Worm (Caenorhabditis elegans): Measurements from ENCODE around the gene nhr-59.

Gene nhr-59

DNA sequence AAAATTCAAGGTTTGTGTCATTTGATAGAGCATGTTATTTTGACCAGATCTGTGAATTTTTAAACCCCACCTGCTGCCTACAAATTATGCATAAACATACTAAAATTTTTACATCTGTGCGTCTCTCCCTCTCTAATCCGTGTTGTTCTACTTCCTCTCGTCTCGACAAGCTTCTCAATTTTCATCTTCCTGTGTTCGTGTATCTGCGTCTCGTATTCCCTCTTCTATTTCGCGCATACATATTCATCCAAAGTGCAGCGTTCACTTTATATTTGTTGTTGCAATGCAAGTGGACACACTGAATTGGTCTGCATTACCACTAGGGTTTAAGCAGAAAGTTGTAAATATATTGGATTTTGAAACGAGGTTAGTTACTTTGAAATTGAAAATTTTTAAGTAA lies 478 bp upstream of the nhr-59 start, which contains the start of gene fbxa-137:
fbxa-137 (plus strand) TSS at position 274 of the 400 bp plus-strand sequence.
- TF ChIP-seq unc-62 (GFP tag; optimal IDR thresholded peaks at IDR 0.05 in 1 of 2), result peak in 1 of 2 experiments; percentile 69
- TF ChIP-seq unc-62 (tag; optimal IDR thresholded peaks at IDR 0.05), result no peak
- no peak for TF ChIP-seq nhr-237 (tag; optimal IDR thresholded peaks at IDR 0.05)
- TF ChIP-seq Y105C5A.15 (GFP tag; IDR thresholded peaks at IDR 0.05), result no peak
- no peak for TF ChIP-seq vab-7 (GFP tag; IDR thresholded peaks at IDR 0.05)
- no peak for TF ChIP-seq lim-7 (GFP tag; IDR thresholded peaks at IDR 0.05)
- TF ChIP-seq mdt-29 (GFP tag; IDR thresholded peaks at IDR 0.05), result no peak

ce11 chrV:2277260-2277659 lies 805 bp downstream of the nhr-59 start:
- TF ChIP-seq Y48G9A.11 (GFP tag; IDR thresholded peaks at IDR 0.05), result 0 out of 2 replicates have a peak, but pooled peaks have one; percentile 43
- peak; percentile 3 for TF ChIP-seq dve-1 (tag; optimal IDR thresholded peaks at IDR 0.05; ENCODE audit: insufficient read depth)
- no peak for TF ChIP-seq skn-1 (tag; optimal IDR thresholded peaks at IDR 0.05)
- TF ChIP-seq snpc-4 (tag; optimal IDR thresholded peaks at IDR 0.05), result no peak
- no peak for TF ChIP-seq spr-1 (tag; optimal IDR thresholded peaks at IDR 0.05)
- peak; percentile 34 for TF ChIP-seq hlh-30 (tag; optimal IDR thresholded peaks at IDR 0.05; ENCODE audit: insufficient read depth)
- no peak for TF ChIP-seq egl-43 (GFP tag; IDR thresholded peaks at IDR 0.05)
- peak; percentile 26 for TF ChIP-seq lin-13 (GFP tag; optimal IDR thresholded peaks at IDR 0.05)
- TF ChIP-seq ceh-28 (tag; optimal IDR thresholded peaks at IDR 0.05), result no peak

ce11 chrV:2274253-2274892 lies 3.7 kb downstream of the nhr-59 start, which contains the start of the genes Y5H2A.4 and abu-4:
Gene Y5H2A.4 (minus strand): TSS chrV:2274353.
Gene abu-4 (plus strand): TSS chrV:2274842.
- peak in 1 of 2 experiments; percentile 86 for TF ChIP-seq unc-62 (GFP tag; optimal IDR thresholded peaks at IDR 0.05 in 1 of 2)
- no peak for TF ChIP-seq unc-62 (tag; optimal IDR thresholded peaks at IDR 0.05)
- TF ChIP-seq hlh-11 (tag; optimal IDR thresholded peaks at IDR 0.05), result no peak
- no peak for TF ChIP-seq mes-2 (tag; optimal IDR thresholded peaks at IDR 0.05; ENCODE audit: poor library complexity, severe bottlenecking)
- TF ChIP-seq spr-3 (GFP tag; optimal IDR thresholded peaks at IDR 0.05), result no peak
- TF ChIP-seq nhr-28 (tag; optimal IDR thresholded peaks at IDR 0.05), result no peak
- TF ChIP-seq unc-130 (GFP tag; optimal IDR thresholded peaks at IDR 0.05), result no peak
- no peak for TF ChIP-seq ztf-11 (tag; optimal IDR thresholded peaks at IDR 0.05)
- TF ChIP-seq ceh-82 (tag; optimal IDR thresholded peaks at IDR 0.05), result no peak

DNA sequence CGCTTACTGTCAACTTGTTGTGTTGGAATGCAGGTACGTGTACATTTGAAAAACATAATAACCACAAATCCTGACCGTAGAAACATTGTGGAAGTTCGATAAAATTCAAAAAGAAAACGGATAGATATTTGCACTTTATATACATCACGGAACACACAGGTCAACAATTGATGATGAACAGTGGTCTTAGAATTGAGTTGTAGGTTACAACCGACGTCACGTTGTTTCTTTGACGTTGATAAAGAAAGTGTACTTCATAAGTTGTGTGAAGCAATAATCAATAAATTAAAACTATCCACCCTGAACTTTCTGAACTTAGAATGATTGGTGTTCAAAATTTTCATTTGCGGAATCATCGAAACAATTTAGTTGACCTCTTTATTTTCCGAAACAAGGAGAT lies 6.3 kb downstream of the nhr-59 start, which contains the start of gene Y5H2A.1:
Y5H2A.1 (minus strand) TSS at position 101 of the 400 bp plus-strand sequence.
- TF ChIP-seq nhr-77 (tag; optimal IDR thresholded peaks at IDR 0.05) (no peak), zip-11 (GFP tag; IDR thresholded peaks at IDR 0.05) (no peak), dmd-8 (GFP tag; IDR thresholded peaks at IDR 0.05) (no peak), gei-8 (GFP tag; optimal IDR thresholded peaks at IDR 0.05) (no peak), dpl-1 (GFP tag; optimal IDR thresholded peaks at IDR 0.05) (no peak), lsy-2 (tag; optimal IDR thresholded peaks at IDR 0.05) (no peak), nhr-76 (tag; optimal IDR thresholded peaks at IDR 0.05) (no peak), ceh-44 (GFP tag; IDR thresholded peaks at IDR 0.05) (no peak), ztf-11 (tag; optimal IDR thresholded peaks at IDR 0.05) (no peak), F10B5.3 (tag; optimal IDR thresholded peaks at IDR 0.05) (no peak), Y75B8A.6 (GFP tag; IDR thresholded peaks at IDR 0.05) (no peak), spr-3 (GFP tag; optimal IDR thresholded peaks at IDR 0.05) (no peak), nhr-25 (tag; optimal IDR thresholded peaks at IDR 0.05; ENCODE audit: borderline replicate concordance, insufficient read depth) (no peak)
